Fruit fly (Drosophila melanogaster) whole organism, embryonic: ENCODE measurements around the gene CG31131.

Source experiments
- B-H2 ChIP-seq: fragments of 200-800 bp; sonication (Bioruptor generic); optimal IDR thresholded peaks from 2 replicates; lab custom pipeline; 2018; ENCODE audit warnings: missing biosample characterization, mild to moderate bottlenecking, missing genetic modification characterization
- Bdp1 ChIP-seq: fragments of 200-800 bp; sonication (Bioruptor generic); optimal IDR thresholded peaks from 3 replicates; lab custom pipeline; 2016; ENCODE audit warnings: missing biosample characterization, missing genetic modification characterization
- CG1024 ChIP-seq: fragments of 200-800 bp; sonication (Bioruptor generic); IDR thresholded peaks from 2 replicates; pipeline ENCODE4 v1.3.6; 2022; ENCODE audit warnings: missing biosample characterization, missing genetic modification characterization
- CG10321 ChIP-seq: fragments of 200-800 bp; sonication (Bioruptor generic); IDR thresholded peaks from 2 replicates; pipeline ENCODE4 v1.3.6; 2022; ENCODE audit warnings: missing biosample characterization, missing genetic modification characterization
- CG10366 ChIP-seq: fragments of 200-800 bp; sonication (Bioruptor generic); IDR thresholded peaks from 2 replicates; pipeline ENCODE4 v1.3.6; 2022; ENCODE audit warnings: missing biosample characterization, missing genetic modification characterization
- CG10431 ChIP-seq: fragments of 200-800 bp; sonication (Bioruptor generic); optimal IDR thresholded peaks from 3 replicates; lab custom pipeline; 2018; ENCODE audit warnings: missing biosample characterization, mild to moderate bottlenecking, missing genetic modification characterization
- CG10565 ChIP-seq: fragments of 200-800 bp; sonication (Bioruptor generic); optimal IDR thresholded peaks from 3 replicates; lab custom pipeline; 2016; ENCODE audit warnings: missing biosample characterization, mild to moderate bottlenecking, missing genetic modification characterization
- CG11504 ChIP-seq: fragments of 200-800 bp; sonication (Bioruptor generic); optimal IDR thresholded peaks from 3 replicates; lab custom pipeline; 2019; ENCODE audit warnings: missing biosample characterization, mild to moderate bottlenecking, missing genetic modification characterization, moderate library complexity
- CG11695 ChIP-seq: fragments of 200-800 bp; sonication (Bioruptor generic); IDR thresholded peaks from 3 replicates; pipeline ENCODE4 v1.3.6; 2022; ENCODE audit warnings: missing biosample characterization, missing genetic modification characterization
- CG12155 ChIP-seq: fragments of 200-800 bp; sonication (Bioruptor generic); optimal IDR thresholded peaks from 3 replicates; lab custom pipeline; 2016; ENCODE audit warnings: missing biosample characterization, missing genetic modification characterization
- CG13624 ChIP-seq: fragments of 200-800 bp; sonication (Bioruptor generic); optimal IDR thresholded peaks from 2 replicates; lab custom pipeline; 2016; ENCODE audit warnings: missing biosample characterization, missing genetic modification characterization
- CG15601 ChIP-seq: fragments of 200-800 bp; sonication (Bioruptor generic); optimal IDR thresholded peaks from 3 replicates; lab custom pipeline; 2019; ENCODE audit warnings: missing biosample characterization, mild to moderate bottlenecking, missing genetic modification characterization, moderate library complexity
- CG1647 ChIP-seq: fragments of 200-800 bp; sonication (Bioruptor generic); optimal IDR thresholded peaks from 3 replicates; lab custom pipeline; 2016; ENCODE audit warnings: missing biosample characterization, missing genetic modification characterization
- CG16779 ChIP-seq: fragments of 200-800 bp; sonication (Bioruptor generic); IDR thresholded peaks from 2 replicates; pipeline ENCODE4 v1.3.6; 2022; ENCODE audit warnings: missing biosample characterization, missing genetic modification characterization
- CG2712 ChIP-seq: fragments of 200-800 bp; optimal IDR thresholded peaks from 3 replicates; lab custom pipeline; 2019; ENCODE audit warnings: missing biosample characterization, mild to moderate bottlenecking, missing genetic modification characterization, moderate library complexity
- CG2875 ChIP-seq: fragments of 200-800 bp; sonication (Bioruptor generic); optimal IDR thresholded peaks from 2 replicates; lab custom pipeline; 2017; ENCODE audit warnings: missing biosample characterization, mild to moderate bottlenecking, missing genetic modification characterization, missing genetic modification reagents
- CG31365 ChIP-seq: fragments of 200-800 bp; sonication (Bioruptor generic); optimal IDR thresholded peaks from 2 replicates; lab custom pipeline; 2018; ENCODE audit warnings: missing biosample characterization, mild to moderate bottlenecking, missing genetic modification characterization
- CG4424 ChIP-seq: fragments of 200-800 bp; sonication (Bioruptor generic); optimal IDR thresholded peaks from 3 replicates; lab custom pipeline; 2016; ENCODE audit warnings: missing biosample characterization, missing genetic modification characterization
- CG6272 ChIP-seq: fragments of 200-800 bp; sonication (Bioruptor generic); IDR thresholded peaks from 2 replicates; pipeline ENCODE4 v1.3.6; 2022; ENCODE audit warnings: missing biosample characterization, missing genetic modification characterization
- CG6654 ChIP-seq: fragments of 200-800 bp; sonication (Bioruptor generic); optimal IDR thresholded peaks from 2 replicates; lab custom pipeline; 2017; ENCODE audit warnings: missing biosample characterization, mild to moderate bottlenecking, missing genetic modification characterization
- CG7357 ChIP-seq: fragments of 200-800 bp; sonication (Bioruptor generic); IDR thresholded peaks from 3 replicates; pipeline ENCODE4 v1.3.6; 2022; ENCODE audit warnings: missing biosample characterization, missing genetic modification characterization
- CG8944 ChIP-seq: fragments of 200-800 bp; sonication (Bioruptor generic); optimal IDR thresholded peaks from 3 replicates; lab custom pipeline; 2016; ENCODE audit warnings: missing biosample characterization, missing genetic modification characterization
- CG9437 ChIP-seq: fragments of 200-800 bp; sonication (Bioruptor generic); optimal IDR thresholded peaks from 2 replicates; lab custom pipeline; 2018; ENCODE audit warnings: missing biosample characterization, mild to moderate bottlenecking, missing genetic modification characterization
- CG9609 ChIP-seq: fragments of 200-800 bp; sonication (Bioruptor generic); optimal IDR thresholded peaks from 3 replicates; lab custom pipeline; 2016; ENCODE audit warnings: missing biosample characterization, missing genetic modification characterization
- CG9876 ChIP-seq: fragments of 200-800 bp; sonication (Bioruptor generic); optimal IDR thresholded peaks from 2 replicates; lab custom pipeline; 2016; ENCODE audit warnings: missing biosample characterization, missing genetic modification characterization
- CTCF ChIP-seq: fragments of 200-800 bp; sonication (Bioruptor generic); optimal IDR thresholded peaks from 2 replicates; lab custom pipeline; 2017; ENCODE audit warnings: missing biosample characterization, mild to moderate bottlenecking, missing genetic modification characterization, moderate library complexity
- CkIIα-i1 ChIP-seq: fragments of 200-800 bp; sonication (Bioruptor generic); IDR thresholded peaks from 2 replicates; pipeline ENCODE4 v1.3.6; 2022; ENCODE audit warnings: missing biosample characterization, missing genetic modification characterization
- D19B ChIP-seq: fragments of 200-800 bp; sonication (Bioruptor generic); optimal IDR thresholded peaks from 2 replicates; lab custom pipeline; 2017; ENCODE audit warnings: missing biosample characterization, mild to moderate bottlenecking, missing genetic modification characterization
- Dll ChIP-seq: fragments of 200-800 bp; sonication (Bioruptor generic); IDR thresholded peaks from 4 replicates; pipeline ENCODE4 v1.3.6; 2022; ENCODE audit warnings: missing biosample characterization, missing genetic modification characterization; ENCODE audit not compliant: partially characterized antibody
- Doc3 ChIP-seq: fragments of 200-800 bp; sonication (Bioruptor generic); IDR thresholded peaks from 3 replicates; pipeline ENCODE4 v1.3.6; 2022; ENCODE audit warnings: missing biosample characterization, missing genetic modification characterization; ENCODE audit not compliant: partially characterized antibody
- Gug ChIP-seq: fragments of 200-800 bp; sonication (Bioruptor generic); IDR thresholded peaks from 4 replicates; pipeline ENCODE4 v1.3.6; 2022; ENCODE audit warnings: missing biosample characterization, missing genetic modification characterization
- HmgZ ChIP-seq: fragments of 200-800 bp; sonication (Bioruptor generic); optimal IDR thresholded peaks from 2 replicates; lab custom pipeline; 2018; ENCODE audit warnings: missing biosample characterization, mild to moderate bottlenecking, missing genetic modification characterization
- Hr3 ChIP-seq: fragments of 200-800 bp; sonication (Bioruptor generic); optimal IDR thresholded peaks from 3 replicates; lab custom pipeline; 2016; ENCODE audit warnings: missing biosample characterization, missing genetic modification characterization
- Jarid2 ChIP-seq: fragments of 200-800 bp; sonication (Bioruptor generic); optimal IDR thresholded peaks from 3 replicates; lab custom pipeline; 2017; ENCODE audit warnings: mild to moderate bottlenecking, missing biosample characterization, missing genetic modification reagents, missing genetic modification characterization
- Lim3 ChIP-seq: fragments of 200-800 bp; sonication (Bioruptor generic); IDR thresholded peaks from 2 replicates; pipeline ENCODE4 v1.3.6; 2022; ENCODE audit warnings: missing biosample characterization, missing genetic modification characterization
- Mes4 ChIP-seq: fragments of 200-800 bp; sonication (Bioruptor generic); optimal IDR thresholded peaks from 2 replicates; lab custom pipeline; 2016; ENCODE audit warnings: missing biosample characterization, missing genetic modification characterization
- Opbp ChIP-seq: fragments of 200-800 bp; sonication (Bioruptor generic); IDR thresholded peaks from 3 replicates; pipeline ENCODE4 v1.3.6; 2022; ENCODE audit warnings: missing biosample characterization, missing genetic modification characterization; ENCODE audit not compliant: partially characterized antibody
- Ravus ChIP-seq: fragments of 200-800 bp; sonication (Bioruptor generic); IDR thresholded peaks from 2 replicates; pipeline ENCODE4 v1.3.6; 2022; ENCODE audit warnings: missing biosample characterization, missing genetic modification characterization
- Sry-β ChIP-seq: fragments of 200-800 bp; sonication (Bioruptor generic); optimal IDR thresholded peaks from 2 replicates; lab custom pipeline; 2018; ENCODE audit warnings: missing biosample characterization, mild to moderate bottlenecking, missing genetic modification characterization, moderate library complexity
- Sry-δ ChIP-seq: fragments of 200-800 bp; sonication (Bioruptor generic); optimal IDR thresholded peaks from 2 replicates; lab custom pipeline; 2016; ENCODE audit warnings: missing biosample characterization, missing genetic modification characterization
- Usf ChIP-seq: fragments of 200-800 bp; sonication (Bioruptor generic); optimal IDR thresholded peaks from 2 replicates; lab custom pipeline; 2017; ENCODE audit warnings: missing genotype, missing biosample characterization, missing genetic modification characterization
- ac ChIP-seq: fragments of 200-800 bp; sonication (Bioruptor generic); optimal IDR thresholded peaks from 3 replicates; lab custom pipeline; 2017; ENCODE audit warnings: missing biosample characterization, mild to moderate bottlenecking, missing genetic modification characterization
- al ChIP-seq: fragments of 200-800 bp; sonication (Bioruptor generic); IDR thresholded peaks from 2 replicates; pipeline ENCODE4 v1.3.6; 2022; ENCODE audit warnings: missing biosample characterization, missing genetic modification characterization
- h ChIP-seq: fragments of >200 bp; optimal IDR thresholded peaks from 2 replicates; lab custom pipeline; 2017
- jigr1 ChIP-seq: fragments of 200-800 bp; sonication (Bioruptor generic); IDR thresholded peaks from 3 replicates; pipeline ENCODE4 v1.3.6; 2022; ENCODE audit warnings: missing biosample characterization, missing genetic modification characterization
- onecut ChIP-seq: fragments of 200-800 bp; sonication (Bioruptor generic); IDR thresholded peaks from 2 replicates; pipeline ENCODE4 v1.3.6; 2022; ENCODE audit warnings: missing biosample characterization, missing genetic modification characterization
- ro ChIP-seq: fragments of 200-800 bp; sonication (Bioruptor generic); IDR thresholded peaks from 2 replicates; pipeline ENCODE4 v1.3.6; 2022; ENCODE audit warnings: missing biosample characterization, missing genetic modification characterization
- schlank ChIP-seq: fragments of 200-800 bp; sonication (Bioruptor generic); optimal IDR thresholded peaks from 2 replicates; lab custom pipeline; 2018; ENCODE audit warnings: missing biosample characterization, mild to moderate bottlenecking, missing genetic modification characterization
- so ChIP-seq: fragments of 200-800 bp; sonication (Bioruptor generic); IDR thresholded peaks from 3 replicates; pipeline ENCODE4 v1.3.6; 2022; ENCODE audit warnings: missing biosample characterization, missing genetic modification characterization
- tgo ChIP-seq: fragments of 200-800 bp; sonication (Bioruptor generic); IDR thresholded peaks from 3 replicates; pipeline ENCODE4 v1.3.6; 2022; ENCODE audit warnings: missing biosample characterization, missing genetic modification characterization
- tx ChIP-seq: fragments of 200-800 bp; sonication (Bioruptor generic); optimal IDR thresholded peaks from 2 replicates; lab custom pipeline; 2016; ENCODE audit warnings: missing biosample characterization, missing genetic modification characterization
- zen2 ChIP-seq: fragments of 200-800 bp; sonication (Bioruptor generic); IDR thresholded peaks from 3 replicates; pipeline ENCODE4 v1.3.6; 2022; ENCODE audit warnings: missing biosample characterization, missing genetic modification characterization; ENCODE audit not compliant: partially characterized antibody

CG31131 gene

dm6 chr3R:27948421-27948906 lies 14.6 kb downstream of the CG31131 start, which contains the start of gene Gp93 (continued):
- TF ChIP-seq CG10366, result peak; percentile 71
- TF ChIP-seq CG2875 (GFP tag; lab: Kevin White, UChicago), result peak; percentile 18
- TF ChIP-seq Mes4, result no peak
- TF ChIP-seq CTCF (GFP tag; lab: Kevin White, UChicago), result no peak
- TF ChIP-seq CG1024 (GFP tag; lab: Robert Waterston, UW), result 0 out of 2 replicates have a peak, but pooled peaks have one; percentile 37
- TF ChIP-seq Ravus (GFP tag; lab: Robert Waterston, UW), result no peak
- TF ChIP-seq Lim3 (GFP tag; lab: Robert Waterston, UW), result no peak
- no peak for TF ChIP-seq CG1647 (GFP tag; lab: Kevin White, UChicago)
- no peak for TF ChIP-seq Doc3 (GFP tag; lab: Robert Waterston, UW)
- TF ChIP-seq Dll, result 0 out of 4 replicates have a peak, but pooled peaks have one; percentile 49
- peak; percentile 56; the same call in 1 of the 3 replicates for TF ChIP-seq Opbp (GFP tag; lab: Robert Waterston, UW)
- TF ChIP-seq CG8944, result no peak
- TF ChIP-seq CG9437 (GFP tag; lab: Kevin White, UChicago), result peak; percentile 31
- no peak for TF ChIP-seq CG10431 (GFP tag; lab: Kevin White, UChicago)
- no peak for TF ChIP-seq jigr1 (GFP tag; lab: Robert Waterston, UW)
- TF ChIP-seq CG4424 (GFP tag; lab: Kevin White, UChicago), result peak; percentile 50
- TF ChIP-seq Usf (GFP tag; lab: Kevin White, UChicago), result peak; percentile 23
- TF ChIP-seq Sry-δ (GFP tag; lab: Kevin White, UChicago), result no peak
- peak; percentile 74 for TF ChIP-seq CG2712 (tag; lab: Kevin White, UChicago)
- TF ChIP-seq CG10321 (GFP tag; lab: Robert Waterston, UW), result peak; percentile 33; the same call in 1 of the 2 replicates
- TF ChIP-seq CG6654 (GFP tag; lab: Kevin White, UChicago), result no peak
- TF ChIP-seq CG11695 (GFP tag; lab: Robert Waterston, UW), result 0 out of 3 replicates have a peak, but pooled peaks have one; percentile 15
- TF ChIP-seq CG9876 (GFP tag; lab: Kevin White, UChicago), result no peak
- TF ChIP-seq schlank (tag; lab: Kevin White, UChicago), result no peak
- peak; percentile 22 for TF ChIP-seq B-H2 (GFP tag; lab: Kevin White, UChicago)
- TF ChIP-seq Jarid2, result peak; percentile 72
- peak; percentile 16 for TF ChIP-seq CG12155
- no peak for TF ChIP-seq D19B
- peak; percentile 45; the same call in 1 of the 2 replicates for TF ChIP-seq ro (GFP tag; lab: Robert Waterston, UW)
- peak; percentile 28; the same call in 1 of the 3 replicates for TF ChIP-seq CG7357 (GFP tag; lab: Robert Waterston, UW)
- no peak for TF ChIP-seq CG11504 (tag; lab: Kevin White, UChicago)
- TF ChIP-seq Bdp1 (GFP tag; lab: Kevin White, UChicago), result no peak
- peak; percentile 35 for TF ChIP-seq tx
- no peak for TF ChIP-seq CkIIα-i1 (GFP tag; lab: Robert Waterston, UW)
- peak; percentile 48 for TF ChIP-seq HmgZ
- no peak for TF ChIP-seq CG10565 (GFP tag; lab: Kevin White, UChicago)
- no peak for TF ChIP-seq ac (GFP tag; lab: Kevin White, UChicago)
- peak; percentile 40; the same call in 1 of the 2 replicates for TF ChIP-seq CG6272 (GFP tag; lab: Robert Waterston, UW)
- peak; percentile 15; the same call in 1 of the 2 replicates for TF ChIP-seq onecut (GFP tag; lab: Robert Waterston, UW)
- TF ChIP-seq CG9609 (GFP tag; lab: Kevin White, UChicago), result no peak
- peak; percentile 44; the same call in 1 of the 3 replicates for TF ChIP-seq so (GFP tag; lab: Robert Waterston, UW)
- TF ChIP-seq Hr3 (GFP tag; lab: Kevin White, UChicago), result peak; percentile 58
- TF ChIP-seq CG15601 (tag; lab: Kevin White, UChicago), result no peak
- TF ChIP-seq CG16779 (GFP tag; lab: Robert Waterston, UW), result no peak
- no peak for TF ChIP-seq zen2
- TF ChIP-seq CG13624 (GFP tag; lab: Kevin White, UChicago), result no peak
- peak; percentile 51; the same call in 1 of the 2 replicates for TF ChIP-seq al (GFP tag; lab: Robert Waterston, UW)
- no peak for TF ChIP-seq CG31365 (tag; lab: Kevin White, UChicago)
- peak; percentile 35; the same call in 2 of the 4 replicates for TF ChIP-seq Gug
- TF ChIP-seq tgo (GFP tag; lab: Robert Waterston, UW), result peak; percentile 71; the same call in 2 of the 3 replicates
- TF ChIP-seq Sry-β (GFP tag; lab: Kevin White, UChicago), result no peak
- TF ChIP-seq h (lab: Kevin White, UChicago), result no peak
